Fruit fly (Drosophila melanogaster): ENCODE measurements around the gene CG44532.

The CG44532 gene

DNA sequence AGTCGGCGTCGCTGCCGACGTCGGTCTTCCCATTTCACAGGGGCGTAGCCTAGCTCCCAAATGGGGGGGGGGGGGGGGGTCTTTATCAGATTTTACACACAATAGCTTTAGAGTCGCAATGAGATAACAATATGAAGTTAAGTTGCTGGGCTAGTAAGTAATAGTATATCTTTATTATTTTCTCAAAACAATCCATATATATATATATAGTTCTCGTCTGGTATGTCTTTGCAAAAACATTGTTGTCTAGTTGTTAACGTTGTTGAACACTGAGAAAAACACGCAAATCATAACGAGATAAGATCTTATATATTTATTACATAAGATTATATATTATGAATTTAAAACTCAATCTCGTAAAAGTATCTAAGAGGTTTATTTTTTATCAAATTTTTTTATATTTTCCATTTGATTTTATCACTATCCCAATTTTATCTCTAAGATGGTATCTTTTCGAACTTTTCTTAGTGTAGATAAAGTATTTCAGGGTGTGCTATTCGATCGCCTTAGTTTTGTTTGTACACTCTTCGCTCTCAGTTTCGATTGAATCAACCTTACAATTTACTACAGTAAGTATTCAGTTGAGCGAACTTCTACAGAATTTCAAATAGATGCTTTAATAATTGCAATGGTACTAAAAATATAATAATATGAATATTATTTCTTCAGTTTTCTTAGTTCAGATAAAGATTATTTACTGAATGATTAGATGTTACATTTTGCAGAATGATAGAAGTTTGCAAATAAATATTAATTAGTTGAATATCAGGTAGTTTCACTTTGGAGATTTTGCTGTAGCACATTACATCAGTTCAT, 40.2 kb downstream of the CG44532 start (continued):
- peak; percentile 37 for TF ChIP-seq CG6654 (GFP tag; optimal IDR thresholded peaks at IDR 0.05)
- TF ChIP-seq BtbVII (GFP tag; optimal IDR thresholded peaks at IDR 0.05) = peak; percentile 80
- peak; percentile 42; the same call in 1 of the 3 replicates for TF ChIP-seq croc (GFP tag; conservative IDR thresholded peaks at IDR 0.05)
- TF ChIP-seq CG31224 (GFP tag; IDR thresholded peaks at IDR 0.05) = peak; percentile 89
- peak; percentile 63 for TF ChIP-seq Rx (GFP tag; IDR thresholded peaks at IDR 0.05)
- no peak for TF ChIP-seq BEAF-32 (GFP tag; optimal IDR thresholded peaks at IDR 0.05)
- no peak for TF ChIP-seq Side (GFP tag; optimal IDR thresholded peaks at IDR 0.05)
- TF ChIP-seq CG4360 (GFP tag; IDR thresholded peaks at IDR 0.05) = no peak; the same call in 1 of the 2 replicates
- TF ChIP-seq hbn (GFP tag; IDR thresholded peaks at IDR 0.05; ENCODE audit: partially characterized antibody) = no peak
- TF ChIP-seq CG17568 (GFP tag; optimal IDR thresholded peaks at IDR 0.05) = peak; percentile 36
- no peak for TF ChIP-seq hkb (optimal IDR thresholded peaks at IDR 0.05)
- peak; percentile 64 for TF ChIP-seq hkb (GFP tag; IDR thresholded peaks at IDR 0.05)
- no peak for TF ChIP-seq pnt (GFP tag; optimal IDR thresholded peaks at IDR 0.05)
- peak; percentile 78; the same call in 2 of the 3 replicates for TF ChIP-seq otp (GFP tag; IDR thresholded peaks at IDR 0.05)
- no peak for TF ChIP-seq Six4 (GFP tag; optimal IDR thresholded peaks at IDR 0.05)
- peak; percentile 23 for TF ChIP-seq lilli (GFP tag; optimal IDR thresholded peaks at IDR 0.05)
- TF ChIP-seq CG4282 (GFP tag; optimal IDR thresholded peaks at IDR 0.05) = no peak
- TF ChIP-seq inv (GFP tag; IDR thresholded peaks at IDR 0.05; ENCODE audit: partially characterized antibody) = no peak
- TF ChIP-seq CG14014 (GFP tag; IDR thresholded peaks at IDR 0.05) = peak; percentile 89
- no peak for TF ChIP-seq kah (GFP tag; optimal IDR thresholded peaks at IDR 0.05)
- TF ChIP-seq HHEX (GFP tag; optimal IDR thresholded peaks at IDR 0.05) = peak; percentile 86
- TF ChIP-seq tna (GFP tag; IDR thresholded peaks at IDR 0.05; ENCODE audit: partially characterized antibody) = no peak
- TF ChIP-seq repo (GFP tag; optimal IDR thresholded peaks at IDR 0.05) = no peak
- peak; percentile 82; the same call in 2 of the 3 replicates for TF ChIP-seq tgo (GFP tag; IDR thresholded peaks at IDR 0.05)
- peak; percentile 52 for TF ChIP-seq Hr3 (GFP tag; optimal IDR thresholded peaks at IDR 0.05)
- no peak for TF ChIP-seq CG17186 (GFP tag; optimal IDR thresholded peaks at IDR 0.05)
- peak; percentile 57 for TF ChIP-seq grn (GFP tag; optimal IDR thresholded peaks at IDR 0.05)
- TF ChIP-seq CHES-1-like (GFP tag; optimal IDR thresholded peaks at IDR 0.05) = no peak
- TF ChIP-seq disco-r (GFP tag; optimal IDR thresholded peaks at IDR 0.05) = no peak
- TF ChIP-seq Lpt (GFP tag; optimal IDR thresholded peaks at IDR 0.05) = no peak
- TF ChIP-seq bbx (GFP tag; IDR thresholded peaks at IDR 0.05; ENCODE audit: partially characterized antibody) = no peak
- peak; percentile 30 for TF ChIP-seq tap (tag; optimal IDR thresholded peaks at IDR 0.05)
- TF ChIP-seq CG2712 (tag; optimal IDR thresholded peaks at IDR 0.05) = peak; percentile 49
- peak; percentile 55 for TF ChIP-seq CG14667 (GFP tag; IDR thresholded peaks at IDR 0.05)
- TF ChIP-seq schlank (tag; optimal IDR thresholded peaks at IDR 0.05) = peak; percentile 78
- TF ChIP-seq CG2889 (GFP tag; IDR thresholded peaks at IDR 0.05) = peak; percentile 69; the same call in 2 of the 3 replicates
- TF ChIP-seq CG32532 (GFP tag; IDR thresholded peaks at IDR 0.05) = peak; percentile 94
- TF ChIP-seq kni (GFP tag; optimal IDR thresholded peaks at IDR 0.05) = no peak
- peak; percentile 32 for TF ChIP-seq CG31365 (tag; optimal IDR thresholded peaks at IDR 0.05)
- peak; percentile 94 for TF ChIP-seq Gug (GFP tag; IDR thresholded peaks at IDR 0.05)
- TF ChIP-seq CG8388 (GFP tag; optimal IDR thresholded peaks at IDR 0.05) = peak; percentile 21
- peak; percentile 21 for TF ChIP-seq HLH54F (GFP tag; optimal IDR thresholded peaks at IDR 0.05)
- no peak for TF ChIP-seq HLHmδ (GFP tag; optimal IDR thresholded peaks at IDR 0.05)
- peak; percentile 19 for TF ChIP-seq CG12155 (GFP tag; optimal IDR thresholded peaks at IDR 0.05)
- peak; percentile 6 for TF ChIP-seq nerfin-1 (tag; optimal IDR thresholded peaks at IDR 0.05)
- TF ChIP-seq Ada2b (GFP tag; IDR thresholded peaks at IDR 0.05) = peak; percentile 79
- TF ChIP-seq CG4730 (GFP tag; IDR thresholded peaks at IDR 0.05) = peak; percentile 78
- TF ChIP-seq Mad (GFP tag; optimal IDR thresholded peaks at IDR 0.05) = no peak
- TF ChIP-seq Jarid2 (GFP tag; optimal IDR thresholded peaks at IDR 0.05) = peak; percentile 47
- no peak for TF ChIP-seq dan (GFP tag; IDR thresholded peaks at IDR 0.05)
